Fruit fly (Drosophila melanogaster) whole organism, embryonic: ENCODE data around the gene Dpy-30L1.

Experiments used
- C15 ChIP-seq: fragments of 200-800 bp; sonication (Bioruptor generic); IDR thresholded peaks from 3 replicates; pipeline ENCODE4 v1.3.6; 2022; ENCODE audit warnings: missing biosample characterization, missing genetic modification characterization
- CG13424 ChIP-seq: fragments of 200-800 bp; sonication (Bioruptor generic); optimal IDR thresholded peaks from 2 replicates; lab custom pipeline; 2019; ENCODE audit warnings: missing biosample characterization, mild to moderate bottlenecking, missing genetic modification characterization, moderate library complexity
- CG1603 ChIP-seq: fragments of 200-800 bp; sonication (Bioruptor generic); optimal IDR thresholded peaks from 2 replicates; lab custom pipeline; 2019; ENCODE audit warnings: missing biosample characterization, mild to moderate bottlenecking, missing genetic modification characterization, moderate library complexity
- CG1647 ChIP-seq: fragments of 200-800 bp; sonication (Bioruptor generic); optimal IDR thresholded peaks from 3 replicates; lab custom pipeline; 2016; ENCODE audit warnings: missing biosample characterization, missing genetic modification characterization
- CG16863 ChIP-seq: fragments of 200-800 bp; sonication (Bioruptor generic); optimal IDR thresholded peaks from 3 replicates; lab custom pipeline; 2016; ENCODE audit warnings: missing biosample characterization, missing genetic modification characterization
- CG17186 ChIP-seq: fragments of 200-800 bp; sonication (Bioruptor generic); optimal IDR thresholded peaks from 3 replicates; lab custom pipeline; 2017; ENCODE audit warnings: missing biosample characterization, missing genetic modification reagents, missing genetic modification characterization
- CG2678 ChIP-seq: fragments of 200-800 bp; sonication (Bioruptor generic); optimal IDR thresholded peaks from 3 replicates; lab custom pipeline; 2019; ENCODE audit warnings: missing biosample characterization, mild to moderate bottlenecking, missing genetic modification characterization, moderate library complexity
- CG33213 ChIP-seq: fragments of 200-800 bp; sonication (Bioruptor generic); optimal IDR thresholded peaks from 3 replicates; lab custom pipeline; 2016; ENCODE audit warnings: missing biosample characterization, missing genetic modification characterization
- CG34376 ChIP-seq: fragments of 200-800 bp; sonication (Bioruptor generic); optimal IDR thresholded peaks from 2 replicates; lab custom pipeline; 2018; ENCODE audit warnings: missing biosample characterization, mild to moderate bottlenecking, missing genetic modification characterization
- CG3847 ChIP-seq: fragments of 200-800 bp; sonication (Bioruptor generic); IDR thresholded peaks from 2 replicates; pipeline ENCODE4 v1.3.6; 2022; ENCODE audit warnings: missing biosample characterization, missing genetic modification characterization
- CG6272 ChIP-seq: fragments of 200-800 bp; sonication (Bioruptor generic); IDR thresholded peaks from 2 replicates; pipeline ENCODE4 v1.3.6; 2022; ENCODE audit warnings: missing biosample characterization, missing genetic modification characterization
- CG7556 ChIP-seq: fragments of 200-800 bp; sonication (Bioruptor generic); optimal IDR thresholded peaks from 2 replicates; lab custom pipeline; 2017; ENCODE audit warnings: missing biosample characterization, mild to moderate bottlenecking, missing genetic modification characterization
- CG7963 ChIP-seq: fragments of 200-800 bp; sonication (Bioruptor generic); IDR thresholded peaks from 3 replicates; pipeline ENCODE4 v1.3.6; 2022; ENCODE audit warnings: missing biosample characterization, missing genetic modification characterization; ENCODE audit not compliant: partially characterized antibody
- CG8924 ChIP-seq: fragments of 200-800 bp; optimal IDR thresholded peaks from 3 replicates; lab custom pipeline; 2019; ENCODE audit warnings: missing biosample characterization, mild to moderate bottlenecking, missing genetic modification characterization, moderate library complexity
- CG9609 ChIP-seq: fragments of 200-800 bp; sonication (Bioruptor generic); optimal IDR thresholded peaks from 3 replicates; lab custom pipeline; 2016; ENCODE audit warnings: missing biosample characterization, missing genetic modification characterization
- CG9727 ChIP-seq: fragments of 200-800 bp; sonication (Bioruptor generic); optimal IDR thresholded peaks from 3 replicates; lab custom pipeline; 2017; ENCODE audit warnings: missing biosample characterization, mild to moderate bottlenecking, missing genetic modification characterization
- CG9817 ChIP-seq: fragments of 200-800 bp; sonication (Bioruptor generic); optimal IDR thresholded peaks from 2 replicates; lab custom pipeline; 2018; ENCODE audit warnings: missing biosample characterization, mild to moderate bottlenecking, missing genetic modification characterization, moderate library complexity
- Chrac-16 ChIP-seq: fragments of 200-800 bp; sonication (Bioruptor generic); optimal IDR thresholded peaks from 3 replicates; lab custom pipeline; 2016; ENCODE audit warnings: missing biosample characterization, missing genetic modification characterization
- Dad ChIP-seq: fragments of 200-800 bp; sonication (Bioruptor generic); optimal IDR thresholded peaks from 3 replicates; lab custom pipeline; 2016; ENCODE audit warnings: missing biosample characterization, missing genetic modification characterization
- Gug ChIP-seq: fragments of 200-800 bp; sonication (Bioruptor generic); IDR thresholded peaks from 4 replicates; pipeline ENCODE4 v1.3.6; 2022; ENCODE audit warnings: missing biosample characterization, missing genetic modification characterization
- H15 ChIP-seq: fragments of 200-800 bp; sonication (Bioruptor generic); IDR thresholded peaks from 3 replicates; pipeline ENCODE4 v1.3.6; 2022; ENCODE audit warnings: missing biosample characterization, missing genetic modification characterization
- H2.0 ChIP-seq: fragments of 200-800 bp; sonication (Bioruptor generic); IDR thresholded peaks from 2 replicates; pipeline ENCODE4 v1.3.6; 2022; ENCODE audit warnings: missing biosample characterization, missing genetic modification characterization
- Hsf ChIP-seq: fragments of 200-800 bp; sonication (Bioruptor generic); optimal IDR thresholded peaks from 3 replicates; lab custom pipeline; 2016; ENCODE audit warnings: missing biosample characterization, missing genetic modification characterization
- Lhr ChIP-seq: fragments of 200-800 bp; sonication (Bioruptor generic); optimal IDR thresholded peaks from 3 replicates; lab custom pipeline; 2017; ENCODE audit warnings: mild to moderate bottlenecking, missing biosample characterization, missing genetic modification reagents, missing genetic modification characterization
- Mes4 ChIP-seq: fragments of 200-800 bp; sonication (Bioruptor generic); optimal IDR thresholded peaks from 2 replicates; lab custom pipeline; 2016; ENCODE audit warnings: missing biosample characterization, missing genetic modification characterization
- PHDP ChIP-seq: fragments of 200-800 bp; sonication (Bioruptor generic); optimal IDR thresholded peaks from 3 replicates; lab custom pipeline; 2018; ENCODE audit warnings: missing biosample characterization, mild to moderate bottlenecking, missing genetic modification characterization, moderate library complexity
- Sox102F ChIP-seq: fragments of 200-800 bp; sonication (Bioruptor generic); optimal IDR thresholded peaks from 2 replicates; lab custom pipeline; 2018; ENCODE audit warnings: missing biosample characterization, mild to moderate bottlenecking, missing genetic modification characterization, moderate library complexity
- Spps ChIP-seq: fragments of 200-800 bp; sonication (Bioruptor generic); optimal IDR thresholded peaks from 2 replicates; lab custom pipeline; 2018; ENCODE audit warnings: missing biosample characterization, mild to moderate bottlenecking, missing genetic modification characterization
- Tbp ChIP-seq: fragments of >200 bp; optimal IDR thresholded peaks from 2 replicates; lab custom pipeline; 2018; ENCODE audit warnings: missing biosample characterization, missing genetic modification characterization
- abd-A ChIP-seq: fragments of 200-800 bp; sonication (Bioruptor generic); optimal IDR thresholded peaks from 3 replicates; lab custom pipeline; 2019; ENCODE audit warnings: missing biosample characterization, mild to moderate bottlenecking, missing genetic modification characterization, moderate library complexity
- ac ChIP-seq: fragments of 200-800 bp; sonication (Bioruptor generic); optimal IDR thresholded peaks from 3 replicates; lab custom pipeline; 2017; ENCODE audit warnings: missing biosample characterization, mild to moderate bottlenecking, missing genetic modification characterization
- al ChIP-seq: fragments of 200-800 bp; sonication (Bioruptor generic); IDR thresholded peaks from 2 replicates; pipeline ENCODE4 v1.3.6; 2022; ENCODE audit warnings: missing biosample characterization, missing genetic modification characterization
- az2 ChIP-seq: fragments of 200-800 bp; sonication (Bioruptor generic); optimal IDR thresholded peaks from 3 replicates; lab custom pipeline; 2016; ENCODE audit warnings: missing biosample characterization, missing genetic modification characterization
- chm ChIP-seq: fragments of 200-800 bp; sonication (Bioruptor generic); IDR thresholded peaks from 2 replicates; pipeline ENCODE4 v1.3.6; 2022; ENCODE audit warnings: missing biosample characterization, missing genetic modification characterization
- croc ChIP-seq: fragments of 200-800 bp; sonication (Bioruptor generic); conservative IDR thresholded peaks from 3 replicates; pipeline ENCODE4 v1.3.6; 2022; ENCODE audit warnings: missing biosample characterization, missing genetic modification characterization
- dmrt99B ChIP-seq: fragments of 200-800 bp; sonication (Bioruptor generic); optimal IDR thresholded peaks from 2 replicates; lab custom pipeline; 2018; ENCODE audit warnings: missing biosample characterization, mild to moderate bottlenecking, missing genetic modification characterization, moderate library complexity
- dysf ChIP-seq: fragments of 200-800 bp; sonication (Bioruptor generic); IDR thresholded peaks from 3 replicates; pipeline ENCODE4 v1.3.6; 2022; ENCODE audit warnings: missing biosample characterization, missing genetic modification characterization
- fu2 ChIP-seq: fragments of 200-800 bp; sonication (Bioruptor generic); optimal IDR thresholded peaks from 2 replicates; lab custom pipeline; 2016; ENCODE audit warnings: missing biosample characterization, missing genetic modification characterization
- grn ChIP-seq: fragments of 200-800 bp; sonication (Bioruptor generic); optimal IDR thresholded peaks from 3 replicates; lab custom pipeline; 2017; ENCODE audit warnings: missing biosample characterization, missing genetic modification characterization
- kni ChIP-seq: fragments of 200-800 bp; sonication (Bioruptor generic); optimal IDR thresholded peaks from 3 replicates; lab custom pipeline; 2017; ENCODE audit warnings: mild to moderate bottlenecking, missing biosample characterization, missing genetic modification reagents, missing genetic modification characterization
- mam ChIP-seq: fragments of 200-800 bp; sonication (Bioruptor generic); optimal IDR thresholded peaks from 3 replicates; lab custom pipeline; 2016; ENCODE audit warnings: missing biosample characterization, missing genetic modification characterization
- nmo ChIP-seq: fragments of 200-800 bp; sonication (Bioruptor generic); optimal IDR thresholded peaks from 2 replicates; lab custom pipeline; 2018; ENCODE audit warnings: missing biosample characterization, mild to moderate bottlenecking, missing genetic modification characterization, moderate library complexity
- org-1 ChIP-seq: fragments of 200-800 bp; sonication (Bioruptor generic); optimal IDR thresholded peaks from 2 replicates; lab custom pipeline; 2017; ENCODE audit warnings: missing biosample characterization, missing genetic modification characterization
- pho ChIP-seq: fragments of 200-800 bp; sonication (Bioruptor generic); optimal IDR thresholded peaks from 2 replicates; lab custom pipeline; 2016; ENCODE audit warnings: missing biosample characterization, missing genetic modification characterization
- prd ChIP-seq, 3 experiments: fragments of >200 bp in 2 of 3; fragments of 200-800 bp in 1 of 3; sonication (Bioruptor generic) in 1 of 3; optimal IDR thresholded peaks in 2 of 3; IDR thresholded peaks in 1 of 3; 2 replicates in 2 of 3; 3 replicates in 1 of 3; pipeline versions ENCODE4 v1.3.6 to Lab custom; 2017 to 2022; ENCODE audit warnings: missing biosample characterization in 1 of 3, missing genetic modification characterization in 1 of 3
- shn ChIP-seq: fragments of 200-800 bp; sonication (Bioruptor generic); optimal IDR thresholded peaks from 3 replicates; lab custom pipeline; 2016; ENCODE audit warnings: missing biosample characterization, missing genetic modification characterization
- sisA ChIP-seq: fragments of 200-800 bp; sonication (Bioruptor generic); IDR thresholded peaks from 2 replicates; pipeline ENCODE4 v1.3.6; 2022; ENCODE audit warnings: missing biosample characterization, missing genetic modification characterization
- sna ChIP-seq: fragments of 200-800 bp; sonication (Bioruptor generic); IDR thresholded peaks from 2 replicates; pipeline ENCODE4 v1.3.6; 2022; ENCODE audit warnings: missing biosample characterization, missing genetic modification characterization; ENCODE audit not compliant: partially characterized antibody
- sug ChIP-seq: fragments of 200-800 bp; optimal IDR thresholded peaks from 2 replicates; lab custom pipeline; 2019; ENCODE audit warnings: missing biosample characterization, mild to moderate bottlenecking, missing genetic modification characterization, moderate library complexity
- vvl ChIP-seq: fragments of 200-800 bp; sonication (Bioruptor generic); IDR thresholded peaks from 2 replicates; pipeline ENCODE4 v1.3.6; 2022; ENCODE audit warnings: missing biosample characterization, missing genetic modification characterization

Dpy-30L1 gene

dm6 chr2L:10697992-10698391, 34.5 kb upstream of the Dpy-30L1 start, which contains the start of gene CG7300 (continued):
- no peak for TF ChIP-seq org-1 (GFP tag; lab: Kevin White, UChicago)
- no peak for TF ChIP-seq Tbp
- TF ChIP-seq Lhr (GFP tag; lab: Kevin White, UChicago) = no peak
- TF ChIP-seq prd (optimal IDR thresholded peaks at IDR 0.05; lab: Kevin White, UChicago) = no peak
- peak; percentile 66; the same call in 2 of the 3 replicates for TF ChIP-seq prd (GFP tag; IDR thresholded peaks at IDR 0.05; lab: Robert Waterston, UW)
- no peak for TF ChIP-seq kni (GFP tag; lab: Kevin White, UChicago)
- peak; percentile 73 for TF ChIP-seq al
- peak; percentile 48 for TF ChIP-seq CG1603 (tag; lab: Kevin White, UChicago)
- peak; percentile 31 for TF ChIP-seq az2 (GFP tag; lab: Kevin White, UChicago)
- peak; percentile 59 for TF ChIP-seq nmo (GFP tag; lab: Kevin White, UChicago)
- no peak for TF ChIP-seq grn (GFP tag; lab: Kevin White, UChicago)
- TF ChIP-seq chm (GFP tag; lab: Robert Waterston, UW) = peak; percentile 42; the same call in 1 of the 2 replicates
- peak; percentile 27; the same call in 1 of the 2 replicates for TF ChIP-seq sisA (GFP tag; lab: Robert Waterston, UW)
- no peak for TF ChIP-seq CG7963
- peak; percentile 38 for TF ChIP-seq fu2 (GFP tag; lab: Kevin White, UChicago)
- peak; percentile 27 for TF ChIP-seq Dad (GFP tag; lab: Kevin White, UChicago)
- TF ChIP-seq PHDP (tag; lab: Kevin White, UChicago) = peak; percentile 65
- TF ChIP-seq CG33213 (GFP tag; lab: Kevin White, UChicago) = peak; percentile 35
- TF ChIP-seq CG7556 = peak; percentile 36
- TF ChIP-seq CG17186 (GFP tag; lab: Kevin White, UChicago) = no peak
- no peak for TF ChIP-seq shn (GFP tag; lab: Kevin White, UChicago)
- TF ChIP-seq CG1647 (GFP tag; lab: Kevin White, UChicago) = peak; percentile 38
- peak; percentile 39 for TF ChIP-seq Chrac-16 (GFP tag; lab: Kevin White, UChicago)
- TF ChIP-seq ac (GFP tag; lab: Kevin White, UChicago) = no peak
- TF ChIP-seq croc (GFP tag; lab: Robert Waterston, UW) = no peak; the same call in 2 of the 3 replicates
- peak; percentile 56 for TF ChIP-seq dmrt99B (tag; lab: Kevin White, UChicago)
- peak; percentile 17 for TF ChIP-seq CG9727
- TF ChIP-seq CG8924 = peak; percentile 36
- TF ChIP-seq vvl = peak; percentile 80
- peak; percentile 40 for TF ChIP-seq Spps
- peak; percentile 64 for TF ChIP-seq Sox102F (GFP tag; lab: Kevin White, UChicago)
- peak; percentile 76 for TF ChIP-seq dysf (GFP tag; lab: Robert Waterston, UW)
- peak; percentile 36 for TF ChIP-seq pho (GFP tag; lab: Kevin White, UChicago)
- peak; percentile 35; the same call in 1 of the 2 replicates for TF ChIP-seq H2.0
- TF ChIP-seq CG6272 = peak; percentile 38; the same call in 1 of the 2 replicates
- peak; percentile 28 for TF ChIP-seq CG9609 (GFP tag; lab: Kevin White, UChicago)
- TF ChIP-seq H15 = 0 out of 3 replicates have a peak, but pooled peaks have one; percentile 10
- TF ChIP-seq Hsf (GFP tag; lab: Kevin White, UChicago) = peak; percentile 45
- TF ChIP-seq CG2678 (tag; lab: Kevin White, UChicago) = peak; percentile 74
- no peak for TF ChIP-seq CG16863 (GFP tag; lab: Kevin White, UChicago)
- peak; percentile 40 for TF ChIP-seq mam (GFP tag; lab: Kevin White, UChicago)
- peak; percentile 44; the same call in 2 of the 4 replicates for TF ChIP-seq Gug (GFP tag; lab: Robert Waterston, UW)
- no peak for TF ChIP-seq sug
- TF ChIP-seq CG34376 = no peak
- 0 out of 3 replicates have a peak, but pooled peaks have one; percentile 31 for TF ChIP-seq C15
- peak; percentile 40 for TF ChIP-seq CG13424
- peak; percentile 63 for TF ChIP-seq CG3847
- no peak for TF ChIP-seq abd-A
- no peak for TF ChIP-seq Mes4 (GFP tag; lab: Kevin White, UChicago)
- no peak for TF ChIP-seq sna (GFP tag; lab: Robert Waterston, UW)
- peak; percentile 41 for TF ChIP-seq CG9817
